Worm (Caenorhabditis elegans) whole organism, midembryonic: ENCODE data around the gene C07H4.1.
A peak's percentile ranks its signal among the peaks of the same experiment; 100 is the strongest.

ENCODE experiments used
- T22C8.4 ChIP-seq: fragments of 200-800 bp; sonication (Bioruptor generic); IDR thresholded peaks from 2 replicates; pipeline ENCODE4 v1.3.6; 2022; ENCODE audit warnings: missing genetic modification characterization, missing compliant biosample characterization
- cog-1 ChIP-seq: sonication (generic microtip); optimal IDR thresholded peaks from 2 replicates; lab custom pipeline; 2016; ENCODE audit warnings: missing genetic modification characterization, missing compliant biosample characterization
- flt-1 ChIP-seq: fragments of 200-800 bp; sonication (Bioruptor generic); IDR thresholded peaks from 2 replicates; pipeline ENCODE4 v1.3.6; 2022; ENCODE audit warnings: missing genetic modification characterization, missing compliant biosample characterization
- klf-2 ChIP-seq: fragments of 200-800 bp; sonication (Bioruptor generic); conservative IDR thresholded peaks from 2 replicates; pipeline ENCODE4 v1.3.6; 2022; ENCODE audit warnings: missing genetic modification reagents, missing genetic modification characterization, missing compliant biosample characterization
- med-1 ChIP-seq: sonication (generic microtip); optimal IDR thresholded peaks from 2 replicates; lab custom pipeline; 2017; ENCODE audit warnings: missing genetic modification characterization, mild to moderate bottlenecking, missing compliant biosample characterization, antibody characterized with exemption, missing genetic modification reagents; ENCODE audit not compliant: insufficient read depth
- ref-1 ChIP-seq: fragments of 200-800 bp; sonication (Bioruptor generic); conservative IDR thresholded peaks from 2 replicates; pipeline ENCODE4 v1.3.6; 2022; ENCODE audit warnings: missing genetic modification reagents, missing genetic modification characterization, missing compliant biosample characterization
- tab-1 ChIP-seq: fragments of 200-800 bp; sonication (Bioruptor generic); IDR thresholded peaks from 2 replicates; pipeline ENCODE4 v1.3.6; 2022; ENCODE audit warnings: missing genetic modification characterization, missing compliant biosample characterization
- ztf-23 ChIP-seq: fragments of 200-800 bp; sonication (Bioruptor generic); IDR thresholded peaks from 2 replicates; pipeline ENCODE4 v1.3.6; 2022; ENCODE audit warnings: missing genetic modification reagents, missing genetic modification characterization, missing compliant biosample characterization
- ztf-29 ChIP-seq: fragments of 200-800 bp; sonication (Bioruptor generic); IDR thresholded peaks from 2 replicates; pipeline ENCODE4 v1.3.6; 2022; ENCODE audit warnings: missing genetic modification reagents, missing genetic modification characterization, missing compliant biosample characterization

C07H4.1 gene

ce11 chrII:9057035-9057668 is 36.3 kb downstream of the C07H4.1 start, which contains the start of gene rpl-32:
rpl-32 (minus strand) TSS chrII:9057085.
- TF ChIP-seq flt-1 (GFP tag; lab: Robert Waterston, UW) (0 out of 2 replicates have a peak, but pooled peaks have one; percentile 53), klf-2 (GFP tag; lab: Robert Waterston, UW) (no peak), cog-1 (peak; percentile 69), ref-1 (GFP tag; lab: Robert Waterston, UW) (no peak), ztf-29 (GFP tag; lab: Robert Waterston, UW) (no peak)

ce11 chrII:9056215-9056819 is 37.2 kb downstream of the C07H4.1 start:
- TF ChIP-seq ref-1 (GFP tag; lab: Robert Waterston, UW) (no peak), ztf-29 (GFP tag; lab: Robert Waterston, UW) (no peak), T22C8.4 (GFP tag; lab: Robert Waterston, UW) (no peak), cog-1 (no peak), ztf-23 (no peak), flt-1 (GFP tag; lab: Robert Waterston, UW) (no peak)

ce11 chrII:9054604-9055003 is 38.9 kb downstream of the C07H4.1 start, which contains the start of gene chmp-7:
chmp-7 (plus strand) TSS chrII:9054972.
- TF ChIP-seq ztf-23 (0 out of 2 replicates have a peak, but pooled peaks have one; percentile 53), cog-1 (peak; percentile 18), flt-1 (GFP tag; lab: Robert Waterston, UW) (peak; percentile 69; the same call in 1 of the 2 replicates), klf-2 (GFP tag; lab: Robert Waterston, UW) (no peak), ref-1 (GFP tag; lab: Robert Waterston, UW) (no peak), T22C8.4 (GFP tag; lab: Robert Waterston, UW) (no peak), ztf-29 (GFP tag; lab: Robert Waterston, UW) (no peak), med-1 (GFP tag; lab: Kevin White, UChicago) (no peak), tab-1 (GFP tag; lab: Robert Waterston, UW) (no peak)

- TF ChIP-seq klf-2 (GFP tag; lab: Robert Waterston, UW) (no peak), flt-1 (GFP tag; lab: Robert Waterston, UW) (no peak), med-1 (GFP tag; lab: Kevin White, UChicago) (no peak), cog-1 (no peak), ref-1 (GFP tag; lab: Robert Waterston, UW) (no peak), ztf-29 (GFP tag; lab: Robert Waterston, UW) (no peak), ztf-23 (no peak), tab-1 (GFP tag; lab: Robert Waterston, UW) (no peak), T22C8.4 (GFP tag; lab: Robert Waterston, UW) (no peak)
Observed at ce11 chrII:9053564-9053963, 39.9 kb downstream of the C07H4.1 start, which contains the start of gene T24B8.7. T24B8.7 (minus strand) TSS chrII:9053664.

ce11 chrII:9042059-9042458 is 51.4 kb downstream of the C07H4.1 start:
- TF ChIP-seq klf-2 (GFP tag; lab: Robert Waterston, UW) = no peak
- TF ChIP-seq flt-1 (GFP tag; lab: Robert Waterston, UW) = no peak
- no peak for TF ChIP-seq tab-1 (GFP tag; lab: Robert Waterston, UW)
- TF ChIP-seq med-1 (GFP tag; lab: Kevin White, UChicago) = no peak
- TF ChIP-seq cog-1 = no peak
- no peak for TF ChIP-seq T22C8.4 (GFP tag; lab: Robert Waterston, UW)
- no peak for TF ChIP-seq ref-1 (GFP tag; lab: Robert Waterston, UW)
- no peak for TF ChIP-seq ztf-29 (GFP tag; lab: Robert Waterston, UW)
- TF ChIP-seq ztf-23 = no peak

- no peak for TF ChIP-seq ztf-23
- TF ChIP-seq cog-1 = no peak
- TF ChIP-seq ref-1 (GFP tag; lab: Robert Waterston, UW) = no peak
- no peak for TF ChIP-seq flt-1 (GFP tag; lab: Robert Waterston, UW)
- no peak for TF ChIP-seq T22C8.4 (GFP tag; lab: Robert Waterston, UW)
- TF ChIP-seq ztf-29 (GFP tag; lab: Robert Waterston, UW) = no peak
- no peak for TF ChIP-seq klf-2 (GFP tag; lab: Robert Waterston, UW)
- no peak for TF ChIP-seq med-1 (GFP tag; lab: Kevin White, UChicago)
- no peak for TF ChIP-seq tab-1 (GFP tag; lab: Robert Waterston, UW)
Observed at ce11 chrII:9041306-9041705, 52.2 kb downstream of the C07H4.1 start, which contains the start of gene F37B12.3. F37B12.3 (minus strand) TSS chrII:9041406.
